Worm (Caenorhabditis elegans): Measurements from ENCODE around the gene F53H4.3.

F53H4.3 gene

ce11 chrX:15860556-15861008, 26.8 kb downstream of the F53H4.3 start, which contains the start of gene F53H4.6:
Gene F53H4.6 (minus strand): TSS chrX:15860606.
- TF ChIP-seq Y67H2A.10 (GFP tag; conservative IDR thresholded peaks at IDR 0.05) (no peak), attf-5 (GFP tag; optimal IDR thresholded peaks at IDR 0.05) (peak; percentile 23), attf-3 (GFP tag; conservative IDR thresholded peaks at IDR 0.05) (peak; percentile 54; the same call in 1 of the 2 replicates), Y53F4B.3 (GFP tag; IDR thresholded peaks at IDR 0.05) (no peak), unc-62 (GFP tag; optimal IDR thresholded peaks at IDR 0.05) (no peak), Y53G8AR.9 (GFP tag; conservative IDR thresholded peaks at IDR 0.05) (no peak), pbrm-1 (GFP tag; IDR thresholded peaks at IDR 0.05) (0 out of 2 replicates have a peak, but pooled peaks have one; percentile 10), let-526 (GFP tag; IDR thresholded peaks at IDR 0.05) (no peak), let-607 (tag; optimal IDR thresholded peaks at IDR 0.05) (no peak), lin-40 (tag; optimal IDR thresholded peaks at IDR 0.05) (peak; percentile 28), hmg-1.2 (GFP tag; IDR thresholded peaks at IDR 0.05) (peak; percentile 90), mcd-1 (GFP tag; IDR thresholded peaks at IDR 0.05) (peak; percentile 87), ztf-18 (tag; optimal IDR thresholded peaks at IDR 0.05) (peak; percentile 21)

DNA sequence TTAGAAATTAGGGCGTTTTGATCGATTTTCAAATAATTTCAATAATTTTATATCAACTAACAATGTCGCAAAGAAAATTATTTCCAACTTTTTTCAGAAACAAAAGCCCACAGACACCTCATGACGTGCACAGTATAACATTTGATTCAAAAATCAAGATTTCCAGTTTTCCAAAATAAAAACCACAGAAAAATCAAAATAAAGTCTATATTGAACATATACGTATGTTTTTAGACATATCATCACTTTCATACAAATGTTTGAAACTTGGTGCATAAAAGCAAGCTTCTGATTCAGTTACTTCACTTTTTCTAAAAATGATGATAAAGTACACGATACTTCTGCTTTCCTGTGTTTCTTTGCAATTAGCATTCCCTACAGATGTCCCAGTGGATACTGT, 30.5 kb downstream of the F53H4.3 start, which contains the start of gene F53H4.2:
TSS of gene F53H4.2 (plus strand) at position 301 of the 400 bp plus-strand sequence.
- TF ChIP-seq ztf-26 (tag; optimal IDR thresholded peaks at IDR 0.05) (no peak), egl-44 (GFP tag; IDR thresholded peaks at IDR 0.05) (no peak), nhr-80 (tag; optimal IDR thresholded peaks at IDR 0.05) (no peak), sea-2 (GFP tag; IDR thresholded peaks at IDR 0.05) (no peak), F49E8.2 (tag; optimal IDR thresholded peaks at IDR 0.05; ENCODE audit: insufficient read depth) (no peak), xnd-1 (tag; optimal IDR thresholded peaks at IDR 0.05) (no peak)

ce11 chrX:15851013-15851412, 36.4 kb downstream of the F53H4.3 start:
- TF ChIP-seq tbp1 (GFP tag; optimal IDR thresholded peaks at IDR 0.05) (no peak), egrh-3 (GFP tag; IDR thresholded peaks at IDR 0.05) (no peak), F37B4.10 (GFP tag; IDR thresholded peaks at IDR 0.05) (no peak), D2030.7 (GFP tag; IDR thresholded peaks at IDR 0.05) (no peak), mes-4 (tag; optimal IDR thresholded peaks at IDR 0.05) (no peak), hmg-1.2 (GFP tag; IDR thresholded peaks at IDR 0.05) (peak; percentile 45; the same call in 1 of the 2 replicates), repo-1 (tag; optimal IDR thresholded peaks at IDR 0.05) (no peak), zfh-2 (GFP tag; conservative IDR thresholded peaks at IDR 0.05) (peak; percentile 66; the same call in 1 of the 2 replicates), snpc-4 (GFP tag; optimal IDR thresholded peaks at IDR 0.05) (peak; percentile 45), snpc-4 (tag; optimal IDR thresholded peaks at IDR 0.05) (peak in 2 of 4 experiments; percentile 87 to 90), ztf-26 (tag; optimal IDR thresholded peaks at IDR 0.05) (no peak), snpc-1.1 (tag; optimal IDR thresholded peaks at IDR 0.05; ENCODE audit: insufficient read depth) (peak; percentile 21), attf-6 (GFP tag; IDR thresholded peaks at IDR 0.05) (no peak)

DNA sequence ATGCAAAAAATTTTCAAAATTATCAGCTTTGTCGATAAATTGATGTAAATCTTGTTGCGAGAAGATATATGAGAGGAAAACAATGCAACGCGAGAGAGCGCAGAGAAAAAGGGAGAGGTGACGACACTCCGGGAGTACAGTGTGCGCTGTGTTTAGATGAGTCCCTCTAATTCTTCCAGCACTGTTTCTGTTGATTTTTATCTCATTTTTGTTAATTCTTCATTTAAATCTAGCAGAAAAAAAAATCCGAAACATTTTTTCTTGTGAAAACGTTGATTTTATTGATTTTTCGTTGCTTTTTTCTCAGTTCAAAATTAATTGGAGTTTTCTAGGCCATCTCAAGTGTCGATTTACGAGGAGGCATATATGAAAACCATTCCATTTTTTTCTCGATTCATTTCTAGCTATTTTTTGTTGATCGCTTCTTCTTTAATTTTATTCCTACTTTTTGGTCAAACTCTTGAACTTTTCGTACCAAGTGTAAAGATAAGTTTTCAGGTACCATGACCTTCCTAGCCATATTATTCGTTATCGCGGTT, 37.9 kb downstream of the F53H4.3 start, which contains the start of gene acl-1:
TSS of gene acl-1 (plus strand) at position 489 of the 539 bp plus-strand sequence.
- TF ChIP-seq ztf-28 (GFP tag; IDR thresholded peaks at IDR 0.05) (no peak), akir-1 (GFP tag; optimal IDR thresholded peaks at IDR 0.05) (no peak), bed-2 (GFP tag; IDR thresholded peaks at IDR 0.05) (no peak), nfyb-1 (GFP tag; IDR thresholded peaks at IDR 0.05) (no peak), dox-1 (GFP tag; IDR thresholded peaks at IDR 0.05) (peak; percentile 15; the same call in 1 of the 2 replicates), K11D2.4 (GFP tag; IDR thresholded peaks at IDR 0.05) (0 out of 2 replicates have a peak, but pooled peaks have one; percentile 51), mcd-1 (GFP tag; IDR thresholded peaks at IDR 0.05) (peak; percentile 42; the same call in 1 of the 2 replicates), lsl-1 (GFP tag; optimal IDR thresholded peaks at IDR 0.05) (no peak), lin-40 (tag; optimal IDR thresholded peaks at IDR 0.05) (peak; percentile 80), F22D6.2 (tag; optimal IDR thresholded peaks at IDR 0.05) (no peak), madf-6 (GFP tag; IDR thresholded peaks at IDR 0.05) (no peak), F57C9.4 (tag; optimal IDR thresholded peaks at IDR 0.05) (peak; percentile 20), let-607 (tag; optimal IDR thresholded peaks at IDR 0.05) (peak in 1 of 2 experiments; percentile 76), gei-17 (GFP tag; optimal IDR thresholded peaks at IDR 0.05) (peak; percentile 21), ztf-3 (GFP tag; optimal IDR thresholded peaks at IDR 0.05) (no peak), unc-130 (GFP tag; optimal IDR thresholded peaks at IDR 0.05) (no peak), ceh-100 (GFP tag; IDR thresholded peaks at IDR 0.05) (no peak)

Measured in whole organism, young adult.